Worm (Caenorhabditis elegans) whole organism, L2 larva: ENCODE results near the gene B0280.11.

Source experiments
- F13H6.1 ChIP-seq: sonication (generic microtip); optimal IDR thresholded peaks from 2 replicates; lab custom pipeline; 2016; ENCODE audit warnings: missing genetic modification characterization, missing compliant biosample characterization
- ZK546.5 ChIP-seq: sonication (generic microtip); optimal IDR thresholded peaks from 2 replicates; lab custom pipeline; 2017; ENCODE audit warnings: missing biosample characterization, missing genetic modification characterization
- ceh-16 ChIP-seq: fragments of 150-350 bp; optimal IDR thresholded peaks from 2 replicates; lab custom pipeline; 2014; ENCODE audit warnings: missing biosample characterization, missing genetic modification characterization
- egl-27 ChIP-seq: sonication (generic microtip); optimal IDR thresholded peaks from 3 replicates; lab custom pipeline; 2017; ENCODE audit warnings: missing biosample characterization, missing genetic modification reagents, missing genetic modification characterization
- elt-1 ChIP-seq: fragments of 150-350 bp; optimal IDR thresholded peaks from 2 replicates; lab custom pipeline; 2014; ENCODE audit warnings: missing biosample characterization, missing genetic modification characterization
- gmeb-1 ChIP-seq: fragments of 150-350 bp; optimal IDR thresholded peaks from 2 replicates; lab custom pipeline; 2014; ENCODE audit warnings: missing biosample characterization, missing genetic modification characterization
- nhr-10 ChIP-seq: sonication (generic microtip); optimal IDR thresholded peaks from 2 replicates; lab custom pipeline; 2017; ENCODE audit warnings: missing biosample characterization, missing genetic modification characterization
- nhr-129 ChIP-seq: fragments of 150-350 bp; optimal IDR thresholded peaks from 2 replicates; lab custom pipeline; 2014; ENCODE audit warnings: missing biosample characterization, missing genetic modification characterization
- nhr-21 ChIP-seq: fragments of 150-350 bp; optimal IDR thresholded peaks from 2 replicates; lab custom pipeline; 2014; ENCODE audit warnings: missing biosample characterization, missing genetic modification characterization

The B0280.11 gene

DNA sequence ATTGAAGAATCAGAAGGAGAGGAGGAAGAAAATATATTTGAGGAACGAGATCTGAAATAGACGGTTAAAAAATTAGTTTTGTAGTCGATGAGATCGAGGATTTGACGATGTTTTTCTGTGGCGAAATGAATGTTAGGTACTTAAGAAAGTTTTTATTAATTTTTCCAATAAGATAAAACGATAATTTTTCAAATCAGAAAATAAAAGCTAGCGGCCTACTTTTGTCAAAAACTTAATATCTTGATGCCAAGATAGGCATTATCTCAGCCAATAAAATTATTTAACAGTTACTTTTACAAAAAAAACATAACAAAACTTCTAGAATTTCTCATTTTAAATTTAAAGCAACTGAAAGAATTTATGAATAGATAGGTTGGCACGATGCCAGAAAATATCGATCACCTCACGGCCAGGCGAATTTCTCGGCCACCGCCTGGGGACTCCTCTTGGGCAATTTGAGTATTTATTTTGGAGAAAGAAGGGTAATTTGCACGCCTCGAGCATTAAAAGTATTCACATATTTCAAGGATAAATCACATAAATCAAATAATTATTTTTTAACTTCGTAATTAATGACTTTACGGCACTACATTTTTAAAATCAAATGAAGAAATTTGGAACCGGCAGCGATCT lies 50.3 kb downstream of the B0280.11 start, which contains the start of gene fubl-2 (continued):
- TF ChIP-seq F13H6.1 (tag; lab: Kevin White, UChicago) (peak; percentile 69), egl-27 (tag; lab: Kevin White, UChicago) (peak; percentile 66), nhr-21 (peak; percentile 8), ceh-16 (tag; lab: Kevin White, UChicago) (no peak), nhr-129 (tag; lab: Kevin White, UChicago) (peak; percentile 25)

DNA sequence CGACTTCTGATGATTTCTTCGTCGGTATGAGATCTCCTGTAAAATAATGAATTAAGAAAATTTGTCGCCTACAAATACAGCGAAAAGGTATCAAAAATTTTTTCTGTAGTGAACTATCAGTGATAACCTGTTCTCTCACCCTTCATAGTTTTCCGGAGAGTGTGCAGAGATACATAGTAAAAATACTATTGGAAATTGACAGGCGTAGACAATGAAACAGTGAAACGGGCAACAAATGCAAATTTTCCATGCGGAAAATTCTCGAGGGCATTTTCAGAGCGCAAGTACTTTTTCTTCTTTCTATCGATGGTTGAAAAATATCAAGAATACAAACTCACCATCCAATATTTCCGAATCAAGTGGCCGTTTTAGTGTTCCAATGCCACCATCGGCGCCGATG lies 50.9 kb downstream of the B0280.11 start:
- TF ChIP-seq ZK546.5 (no peak), elt-1 (no peak), gmeb-1 (tag; lab: Kevin White, UChicago) (peak; percentile 4), nhr-10 (tag; lab: Kevin White, UChicago) (no peak)
